Worm (Caenorhabditis elegans) whole organism, midembryonic: ENCODE results near the gene tsr-2.
"Not testable (repeated sequence)": the region's sequence is repeated elsewhere in the genome, so short reads cannot be mapped to it uniquely, and the experiment has no call there.

ENCODE experiments used
- cog-1 ChIP-seq: sonication (generic microtip); optimal IDR thresholded peaks from 2 replicates; lab custom pipeline; 2016; ENCODE audit warnings: missing genetic modification characterization, missing compliant biosample characterization
- klf-2 ChIP-seq: fragments of 200-800 bp; sonication (Bioruptor generic); conservative IDR thresholded peaks from 2 replicates; pipeline ENCODE4 v1.3.6; 2022; ENCODE audit warnings: missing genetic modification reagents, missing genetic modification characterization, missing compliant biosample characterization
- ref-1 ChIP-seq: fragments of 200-800 bp; sonication (Bioruptor generic); conservative IDR thresholded peaks from 2 replicates; pipeline ENCODE4 v1.3.6; 2022; ENCODE audit warnings: missing genetic modification reagents, missing genetic modification characterization, missing compliant biosample characterization
- ztf-29 ChIP-seq: fragments of 200-800 bp; sonication (Bioruptor generic); IDR thresholded peaks from 2 replicates; pipeline ENCODE4 v1.3.6; 2022; ENCODE audit warnings: missing genetic modification reagents, missing genetic modification characterization, missing compliant biosample characterization

DNA sequence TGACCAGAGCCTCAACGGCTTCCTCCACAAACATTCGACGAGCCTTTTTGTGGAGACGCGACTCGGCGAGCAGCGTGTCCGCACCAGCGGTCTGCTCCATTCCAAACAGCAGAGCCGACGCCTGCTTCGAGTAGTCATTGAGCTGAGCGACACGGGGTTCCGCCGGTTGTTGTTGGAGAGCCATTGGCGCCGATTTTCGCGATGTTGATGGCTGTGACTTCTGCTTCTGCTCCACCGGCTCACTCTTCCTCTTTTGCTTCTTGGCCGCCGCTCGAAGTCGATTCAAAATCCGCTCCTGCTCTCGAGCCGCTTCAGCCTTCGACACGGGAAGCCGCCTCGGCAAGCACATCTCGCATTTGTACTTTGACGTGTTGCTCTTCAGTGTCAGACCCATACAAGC is 5.4 kb upstream of the tsr-2 start:
- not testable (repeated sequence) for TF ChIP-seq klf-2; ztf-29 (GFP tag; lab: Robert Waterston, UW); ref-1; cog-1 (tag; lab: Kevin White, UChicago)
